Worm (Caenorhabditis elegans) whole organism, mixed stage, embryonic: ENCODE measurements around the gene sdz-31.

Source experiments
- ces-1 ChIP-seq: fragments of 150-350 bp; optimal IDR thresholded peaks from 2 replicates; lab custom pipeline; 2014; ENCODE audit warnings: missing biosample characterization, missing genetic modification reagents, missing genetic modification characterization
- lsy-2 ChIP-seq: fragments of 150-350 bp; optimal IDR thresholded peaks from 2 replicates; lab custom pipeline; 2014; ENCODE audit warnings: missing biosample characterization, missing genetic modification characterization
- pha-4 ChIP-seq: fragments of 150-350 bp; optimal IDR thresholded peaks from 2 replicates; lab custom pipeline; 2018; ENCODE audit warnings: missing biosample characterization, missing genetic modification reagents, missing genetic modification characterization
- unc-62 ChIP-seq: fragments of 150-350 bp; optimal IDR thresholded peaks from 2 replicates; lab custom pipeline; 2014; ENCODE audit warnings: missing biosample characterization, missing genetic modification reagents, missing genetic modification characterization

ce11 chrV:9841376-9841775, 38.6 kb upstream of the sdz-31 start, which contains the start of gene sru-36:
- TF ChIP-seq lsy-2, result no peak
- TF ChIP-seq unc-62 (GFP tag; lab: Kevin White, UChicago), result no peak
- TF ChIP-seq ces-1 (GFP tag; lab: Kevin White, UChicago), result no peak
- TF ChIP-seq pha-4 (tag; lab: Kevin White, UChicago), result no peak
